Fruit fly (Drosophila melanogaster) whole organism, embryonic: Measurements from ENCODE around the gene ck.

Experiments used
- Aef1 ChIP-seq: fragments of 200-800 bp; sonication (Bioruptor generic); IDR thresholded peaks from 3 replicates; pipeline ENCODE4 v1.3.6; 2022; ENCODE audit warnings: missing biosample characterization, missing genetic modification characterization
- Antp ChIP-seq: fragments of 200-800 bp; sonication (Bioruptor generic); optimal IDR thresholded peaks from 3 replicates; lab custom pipeline; 2016; ENCODE audit warnings: missing biosample characterization, missing genetic modification characterization
- Atf-2 ChIP-seq: fragments of 200-800 bp; sonication (Bioruptor generic); optimal IDR thresholded peaks from 2 replicates; lab custom pipeline; 2016; ENCODE audit warnings: missing biosample characterization, missing genetic modification characterization
- B-H1 ChIP-seq: fragments of 200-800 bp; sonication (Bioruptor generic); IDR thresholded peaks from 3 replicates; pipeline ENCODE4 v1.3.6; 2022; ENCODE audit warnings: missing biosample characterization, missing genetic modification characterization
- Bgb ChIP-seq: fragments of 200-800 bp; sonication (Bioruptor generic); IDR thresholded peaks from 2 replicates; pipeline ENCODE4 v1.3.6; 2022; ENCODE audit warnings: missing biosample characterization, missing genetic modification characterization; ENCODE audit not compliant: partially characterized antibody
- BtbVII ChIP-seq: fragments of 200-800 bp; sonication (Bioruptor generic); optimal IDR thresholded peaks from 3 replicates; lab custom pipeline; 2017; ENCODE audit warnings: missing biosample characterization, mild to moderate bottlenecking, missing genetic modification characterization
- CG11247 ChIP-seq: fragments of 200-800 bp; sonication (Bioruptor generic); IDR thresholded peaks from 2 replicates; pipeline ENCODE4 v1.3.6; 2022; ENCODE audit warnings: missing biosample characterization, missing genetic modification characterization
- CG11504 ChIP-seq: fragments of 200-800 bp; sonication (Bioruptor generic); optimal IDR thresholded peaks from 3 replicates; lab custom pipeline; 2019; ENCODE audit warnings: missing biosample characterization, mild to moderate bottlenecking, missing genetic modification characterization, moderate library complexity
- CG13624 ChIP-seq: fragments of 200-800 bp; sonication (Bioruptor generic); optimal IDR thresholded peaks from 2 replicates; lab custom pipeline; 2016; ENCODE audit warnings: missing biosample characterization, missing genetic modification characterization
- CG14667 ChIP-seq: fragments of 200-800 bp; sonication (Bioruptor generic); IDR thresholded peaks from 2 replicates; pipeline ENCODE4 v1.3.6; 2022; ENCODE audit warnings: missing biosample characterization, missing genetic modification characterization
- CG15514 ChIP-seq: fragments of 200-800 bp; sonication (Bioruptor generic); optimal IDR thresholded peaks from 3 replicates; lab custom pipeline; 2017; ENCODE audit warnings: missing biosample characterization, missing genetic modification characterization, mild to moderate bottlenecking, moderate library complexity, missing genetic modification reagents
- CG18262 ChIP-seq: fragments of 200-800 bp; optimal IDR thresholded peaks from 3 replicates; lab custom pipeline; 2019; ENCODE audit warnings: missing biosample characterization, mild to moderate bottlenecking, missing genetic modification characterization, moderate library complexity
- CG31441 ChIP-seq: fragments of 200-800 bp; sonication (Bioruptor generic); IDR thresholded peaks from 2 replicates; pipeline ENCODE4 v1.3.6; 2022; ENCODE audit warnings: missing biosample characterization, missing genetic modification characterization
- CG42726 ChIP-seq: fragments of 200-800 bp; sonication (Bioruptor generic); IDR thresholded peaks from 2 replicates; pipeline ENCODE4 v1.3.6; 2022; ENCODE audit warnings: missing biosample characterization, missing genetic modification characterization; ENCODE audit not compliant: partially characterized antibody
- CG4360 ChIP-seq: fragments of 200-800 bp; sonication (Bioruptor generic); IDR thresholded peaks from 2 replicates; pipeline ENCODE4 v1.3.6; 2022; ENCODE audit warnings: missing biosample characterization, missing genetic modification characterization
- CG6791 ChIP-seq: fragments of 200-800 bp; sonication (Bioruptor generic); IDR thresholded peaks from 3 replicates; pipeline ENCODE4 v1.3.6; 2022; ENCODE audit warnings: missing biosample characterization, missing genetic modification characterization; ENCODE audit not compliant: partially characterized antibody
- CG6813 ChIP-seq: fragments of 200-800 bp; sonication (Bioruptor generic); optimal IDR thresholded peaks from 2 replicates; lab custom pipeline; 2017; ENCODE audit warnings: missing biosample characterization, missing genetic modification characterization, mild to moderate bottlenecking, moderate library complexity, missing genetic modification reagents
- CG6854 ChIP-seq: fragments of 200-800 bp; sonication (Bioruptor generic); optimal IDR thresholded peaks from 3 replicates; lab custom pipeline; 2017; ENCODE audit warnings: missing biosample characterization, mild to moderate bottlenecking, missing genetic modification characterization
- CG7271 ChIP-seq: fragments of 200-800 bp; sonication (Bioruptor generic); optimal IDR thresholded peaks from 2 replicates; lab custom pipeline; 2018; ENCODE audit warnings: missing biosample characterization, mild to moderate bottlenecking, missing genetic modification characterization, moderate library complexity
- CG7372 ChIP-seq: fragments of 200-800 bp; sonication (Bioruptor generic); IDR thresholded peaks from 2 replicates; pipeline ENCODE4 v1.3.6; 2022; ENCODE audit warnings: missing biosample characterization, missing genetic modification characterization
- CG8281 ChIP-seq: fragments of 200-800 bp; sonication (Bioruptor generic); optimal IDR thresholded peaks from 2 replicates; lab custom pipeline; 2018; ENCODE audit warnings: missing biosample characterization, mild to moderate bottlenecking, missing genetic modification characterization, moderate library complexity
- CG8290 ChIP-seq, 3 experiments: fragments of 200-800 bp; sonication (Bioruptor generic); optimal IDR thresholded peaks; 2 replicates each; lab custom pipeline; 2016 to 2019; ENCODE audit warnings: missing biosample characterization in 3 of 3, missing genetic modification characterization in 3 of 3, mild to moderate bottlenecking in 2 of 3, moderate library complexity in 1 of 3
- CG9215 ChIP-seq: fragments of 200-800 bp; sonication (Bioruptor generic); IDR thresholded peaks from 2 replicates; pipeline ENCODE4 v1.3.6; 2022; ENCODE audit warnings: missing biosample characterization, missing genetic modification characterization
- CG9797 ChIP-seq: fragments of 200-800 bp; sonication (Bioruptor generic); optimal IDR thresholded peaks from 3 replicates; lab custom pipeline; 2018; ENCODE audit warnings: missing biosample characterization, mild to moderate bottlenecking, missing genetic modification characterization
- Camta ChIP-seq: fragments of 200-800 bp; sonication (Bioruptor generic); optimal IDR thresholded peaks from 2 replicates; lab custom pipeline; 2016; ENCODE audit warnings: missing biosample characterization, missing genetic modification characterization
- Dll ChIP-seq: fragments of 200-800 bp; sonication (Bioruptor generic); IDR thresholded peaks from 4 replicates; pipeline ENCODE4 v1.3.6; 2022; ENCODE audit warnings: missing biosample characterization, missing genetic modification characterization; ENCODE audit not compliant: partially characterized antibody
- E2f1 ChIP-seq: fragments of 200-800 bp; sonication (Bioruptor generic); IDR thresholded peaks from 2 replicates; pipeline ENCODE4 v1.3.6; 2022; ENCODE audit warnings: missing biosample characterization, missing genetic modification characterization
- H15 ChIP-seq: fragments of 200-800 bp; sonication (Bioruptor generic); IDR thresholded peaks from 3 replicates; pipeline ENCODE4 v1.3.6; 2022; ENCODE audit warnings: missing biosample characterization, missing genetic modification characterization
- HmgD ChIP-seq: fragments of 200-800 bp; sonication (Bioruptor generic); optimal IDR thresholded peaks from 3 replicates; lab custom pipeline; 2016; ENCODE audit warnings: missing biosample characterization, missing genetic modification characterization
- Hr51 ChIP-seq, 2 experiments: fragments of 200-800 bp; sonication (Bioruptor generic); optimal IDR thresholded peaks; 2 replicates in 1 of 2; 3 replicates in 1 of 2; lab custom pipeline; 2016 to 2018; ENCODE audit warnings: missing biosample characterization in 2 of 2, missing genetic modification characterization in 2 of 2, mild to moderate bottlenecking in 1 of 2, moderate library complexity in 1 of 2
- Ssrp ChIP-seq: fragments of 200-800 bp; sonication (Bioruptor generic); optimal IDR thresholded peaks from 2 replicates; lab custom pipeline; 2018; ENCODE audit warnings: missing biosample characterization, mild to moderate bottlenecking, missing genetic modification characterization, moderate library complexity
- Vsx1 ChIP-seq: fragments of 200-800 bp; sonication (Bioruptor generic); optimal IDR thresholded peaks from 2 replicates; lab custom pipeline; 2017; ENCODE audit warnings: missing biosample characterization, mild to moderate bottlenecking, missing genetic modification characterization, missing genetic modification reagents
- bbx ChIP-seq: fragments of 200-800 bp; sonication (Bioruptor generic); IDR thresholded peaks from 2 replicates; pipeline ENCODE4 v1.3.6; 2022; ENCODE audit warnings: missing biosample characterization, missing genetic modification characterization; ENCODE audit not compliant: partially characterized antibody
- cad ChIP-seq: fragments of >200 bp; optimal IDR thresholded peaks from 2 replicates; lab custom pipeline; 2017; ENCODE audit warnings: missing biosample characterization, missing genetic modification characterization
- cg ChIP-seq: fragments of 200-800 bp; sonication (Bioruptor generic); optimal IDR thresholded peaks from 3 replicates; lab custom pipeline; 2019; ENCODE audit warnings: missing biosample characterization, mild to moderate bottlenecking, missing genetic modification characterization, moderate library complexity
- dati ChIP-seq: fragments of 200-800 bp; sonication (Bioruptor generic); IDR thresholded peaks from 2 replicates; pipeline ENCODE4 v1.3.6; 2022; ENCODE audit warnings: missing biosample characterization, missing genetic modification characterization
- emc ChIP-seq: fragments of 200-800 bp; sonication (Bioruptor generic); optimal IDR thresholded peaks from 2 replicates; lab custom pipeline; 2016; ENCODE audit warnings: missing biosample characterization, missing genetic modification characterization
- esg ChIP-seq: fragments of 200-800 bp; sonication (Bioruptor generic); conservative IDR thresholded peaks from 2 replicates; pipeline ENCODE4 v1.3.6; 2022; ENCODE audit warnings: missing biosample characterization, missing genetic modification characterization
- fd102C ChIP-seq: fragments of 200-800 bp; sonication (Bioruptor generic); optimal IDR thresholded peaks from 2 replicates; lab custom pipeline; 2018; ENCODE audit warnings: missing biosample characterization, mild to moderate bottlenecking, missing genetic modification characterization, moderate library complexity
- fd3F ChIP-seq: fragments of 200-800 bp; sonication (Bioruptor generic); optimal IDR thresholded peaks from 2 replicates; lab custom pipeline; 2018; ENCODE audit warnings: missing biosample characterization, mild to moderate bottlenecking, missing genetic modification characterization, moderate library complexity
- fd64A ChIP-seq: fragments of 200-800 bp; sonication (Bioruptor generic); optimal IDR thresholded peaks from 3 replicates; lab custom pipeline; 2018; ENCODE audit warnings: missing biosample characterization, mild to moderate bottlenecking, missing genetic modification characterization
- hb ChIP-seq: fragments of 200-800 bp; sonication (Bioruptor generic); IDR thresholded peaks from 3 replicates; pipeline ENCODE4 v1.3.6; 2022; ENCODE audit warnings: missing biosample characterization, missing genetic modification characterization; ENCODE audit not compliant: partially characterized antibody
- hth ChIP-seq: fragments of >200 bp; optimal IDR thresholded peaks from 2 replicates; lab custom pipeline; 2017; ENCODE audit warnings: inconsistent platforms
- lbe ChIP-seq: fragments of 200-800 bp; sonication (Bioruptor generic); optimal IDR thresholded peaks from 2 replicates; lab custom pipeline; 2016; ENCODE audit warnings: missing biosample characterization, mild to moderate bottlenecking, missing genetic modification characterization
- luna ChIP-seq: fragments of 200-800 bp; sonication (Bioruptor generic); optimal IDR thresholded peaks from 2 replicates; lab custom pipeline; 2016; ENCODE audit warnings: missing biosample characterization, missing genetic modification characterization
- mld ChIP-seq: fragments of 200-800 bp; sonication (Bioruptor generic); IDR thresholded peaks from 3 replicates; pipeline ENCODE4 v1.3.6; 2022; ENCODE audit warnings: missing biosample characterization, missing genetic modification characterization; ENCODE audit not compliant: partially characterized antibody
- pho ChIP-seq: fragments of 200-800 bp; sonication (Bioruptor generic); optimal IDR thresholded peaks from 2 replicates; lab custom pipeline; 2016; ENCODE audit warnings: missing biosample characterization, missing genetic modification characterization
- shn ChIP-seq: fragments of 200-800 bp; sonication (Bioruptor generic); optimal IDR thresholded peaks from 3 replicates; lab custom pipeline; 2016; ENCODE audit warnings: missing biosample characterization, missing genetic modification characterization

Gene ck

dm6 chr2L:15038339-15039308 is 19.0 kb downstream of the ck start, which contains the start of gene CIAPIN1 (continued):
- no peak for TF ChIP-seq CG7372 (GFP tag; lab: Robert Waterston, UW)
- TF ChIP-seq CG14667 (GFP tag; lab: Robert Waterston, UW): no peak
- TF ChIP-seq CG6813 (GFP tag; lab: Kevin White, UChicago): no peak
- no peak; the same call in 1 of the 2 replicates for TF ChIP-seq CG31441 (GFP tag; lab: Robert Waterston, UW)
- TF ChIP-seq CG8290 (GFP tag; optimal IDR thresholded peaks at IDR 0.05; lab: Kevin White, UChicago): no peak
- no peak for TF ChIP-seq CG8290 (tag; optimal IDR thresholded peaks at IDR 0.05; lab: Kevin White, UChicago)
- TF ChIP-seq E2f1: no peak
- TF ChIP-seq Bgb (GFP tag; lab: Robert Waterston, UW): peak; percentile 52
- no peak for TF ChIP-seq Hr51 (GFP tag; optimal IDR thresholded peaks at IDR 0.05; lab: Kevin White, UChicago)
- no peak for TF ChIP-seq Aef1
- TF ChIP-seq HmgD (GFP tag; lab: Kevin White, UChicago): no peak
- TF ChIP-seq CG6791 (GFP tag; lab: Robert Waterston, UW): peak; percentile 67; the same call in 2 of the 3 replicates
- no peak for TF ChIP-seq esg (GFP tag; lab: Robert Waterston, UW)
- no peak for TF ChIP-seq B-H1 (GFP tag; lab: Robert Waterston, UW)
- no peak for TF ChIP-seq Vsx1
- no peak for TF ChIP-seq fd102C (GFP tag; lab: Kevin White, UChicago)
- no peak for TF ChIP-seq Ssrp
- TF ChIP-seq CG6854 (GFP tag; lab: Kevin White, UChicago): no peak
- TF ChIP-seq bbx (GFP tag; lab: Robert Waterston, UW): peak; percentile 65
- TF ChIP-seq CG13624 (GFP tag; lab: Kevin White, UChicago): no peak
- no peak for TF ChIP-seq Dll
- TF ChIP-seq CG42726: 0 out of 2 replicates have a peak, but pooled peaks have one; percentile 51
- no peak for TF ChIP-seq fd64A
- TF ChIP-seq cad: no peak
- no peak for TF ChIP-seq CG9797 (GFP tag; lab: Kevin White, UChicago)
- no peak for TF ChIP-seq CG18262 (tag; lab: Kevin White, UChicago)
- TF ChIP-seq CG11247 (GFP tag; lab: Robert Waterston, UW): no peak
- no peak for TF ChIP-seq fd3F (GFP tag; lab: Kevin White, UChicago)
- no peak for TF ChIP-seq BtbVII (GFP tag; lab: Kevin White, UChicago)
- TF ChIP-seq H15 (GFP tag; lab: Robert Waterston, UW): no peak
- no peak for TF ChIP-seq CG8281 (tag; lab: Kevin White, UChicago)
- TF ChIP-seq Atf-2 (GFP tag; lab: Kevin White, UChicago): no peak
- TF ChIP-seq Camta (GFP tag; lab: Kevin White, UChicago): no peak
- TF ChIP-seq Antp (GFP tag; lab: Kevin White, UChicago): no peak
- no peak for TF ChIP-seq hth (lab: Kevin White, UChicago)
- no peak for TF ChIP-seq CG7271 (tag; lab: Kevin White, UChicago)
- TF ChIP-seq pho (GFP tag; lab: Kevin White, UChicago): no peak
- no peak for TF ChIP-seq cg
- TF ChIP-seq lbe (GFP tag; lab: Kevin White, UChicago): no peak
- no peak for TF ChIP-seq dati (GFP tag; lab: Robert Waterston, UW)
- TF ChIP-seq luna (GFP tag; lab: Kevin White, UChicago): no peak
- TF ChIP-seq CG11504 (tag; lab: Kevin White, UChicago): no peak
- TF ChIP-seq emc (GFP tag; lab: Kevin White, UChicago): no peak
- TF ChIP-seq CG15514: peak; percentile 83
- peak; percentile 46; the same call in 1 of the 3 replicates for TF ChIP-seq mld
- no peak for TF ChIP-seq CG9215 (GFP tag; lab: Robert Waterston, UW)
- TF ChIP-seq CG4360: no peak
- no peak for TF ChIP-seq hb (GFP tag; lab: Robert Waterston, UW)
- TF ChIP-seq shn (GFP tag; lab: Kevin White, UChicago): no peak
